Fruit fly (Drosophila melanogaster) whole organism, adult: ENCODE data around the gene CG6839.

Experiments
- CG11617 ChIP-seq: fragments of 200-800 bp; sonication (Bioruptor generic); optimal IDR thresholded peaks from 2 replicates; lab custom pipeline; 2017; ENCODE audit warnings: mild to moderate bottlenecking, missing biosample characterization, missing genetic modification reagents, missing genetic modification characterization
- CG14711 ChIP-seq: fragments of 200-800 bp; sonication (Bioruptor generic); optimal IDR thresholded peaks from 2 replicates; lab custom pipeline; 2018; ENCODE audit warnings: missing biosample characterization, mild to moderate bottlenecking, missing genetic modification characterization, moderate library complexity
- CG1620 ChIP-seq: fragments of 200-800 bp; sonication (Bioruptor generic); optimal IDR thresholded peaks from 2 replicates; lab custom pipeline; 2016; ENCODE audit warnings: missing biosample characterization, missing genetic modification characterization
- CG5204 ChIP-seq: fragments of 200-800 bp; sonication (Bioruptor generic); optimal IDR thresholded peaks from 2 replicates; lab custom pipeline; 2016; ENCODE audit warnings: missing biosample characterization, missing genetic modification characterization
- CG7045 ChIP-seq: fragments of 200-800 bp; sonication (Bioruptor generic); optimal IDR thresholded peaks from 2 replicates; lab custom pipeline; 2017; ENCODE audit warnings: missing biosample characterization, mild to moderate bottlenecking, missing genetic modification characterization
- CG7101 ChIP-seq: fragments of 200-800 bp; sonication (Bioruptor generic); optimal IDR thresholded peaks from 2 replicates; lab custom pipeline; 2018; ENCODE audit warnings: missing biosample characterization, mild to moderate bottlenecking, missing genetic modification characterization, moderate library complexity
- Clk ChIP-seq: fragments of 200-800 bp; sonication (Bioruptor generic); optimal IDR thresholded peaks from 2 replicates; lab custom pipeline; 2017; ENCODE audit warnings: missing biosample characterization, missing genetic modification characterization
- Crg-1 ChIP-seq: fragments of 200-800 bp; sonication (Bioruptor generic); optimal IDR thresholded peaks from 2 replicates; lab custom pipeline; 2016; ENCODE audit warnings: missing biosample characterization, missing genetic modification characterization
- bab1 ChIP-seq: fragments of 200-800 bp; sonication (Bioruptor generic); optimal IDR thresholded peaks from 3 replicates; lab custom pipeline; 2019; ENCODE audit warnings: missing biosample characterization, mild to moderate bottlenecking, missing genetic modification characterization, moderate library complexity
- cnc ChIP-seq, 2 experiments: fragments of >200 bp; optimal IDR thresholded peaks; 2 replicates each; lab custom pipeline; 2017
- kay ChIP-seq: fragments of 200-800 bp; sonication (Bioruptor generic); peaks from one replicate; lab custom pipeline; 2016; ENCODE audit warnings: missing biosample characterization, missing genetic modification characterization, borderline replicate concordance
- ovo ChIP-seq: fragments of 200-800 bp; sonication (Bioruptor generic); optimal IDR thresholded peaks from 2 replicates; lab custom pipeline; 2016; ENCODE audit warnings: missing biosample characterization, missing genetic modification characterization
- pad ChIP-seq: fragments of 200-800 bp; sonication (Bioruptor generic); optimal IDR thresholded peaks from 3 replicates; lab custom pipeline; 2017; ENCODE audit warnings: missing biosample characterization, missing genetic modification characterization, mild to moderate bottlenecking, moderate library complexity, missing genetic modification reagents
- toe ChIP-seq: fragments of 200-800 bp; sonication (Bioruptor generic); optimal IDR thresholded peaks from 2 replicates; lab custom pipeline; 2016; ENCODE audit warnings: missing biosample characterization, missing genetic modification characterization

DNA sequence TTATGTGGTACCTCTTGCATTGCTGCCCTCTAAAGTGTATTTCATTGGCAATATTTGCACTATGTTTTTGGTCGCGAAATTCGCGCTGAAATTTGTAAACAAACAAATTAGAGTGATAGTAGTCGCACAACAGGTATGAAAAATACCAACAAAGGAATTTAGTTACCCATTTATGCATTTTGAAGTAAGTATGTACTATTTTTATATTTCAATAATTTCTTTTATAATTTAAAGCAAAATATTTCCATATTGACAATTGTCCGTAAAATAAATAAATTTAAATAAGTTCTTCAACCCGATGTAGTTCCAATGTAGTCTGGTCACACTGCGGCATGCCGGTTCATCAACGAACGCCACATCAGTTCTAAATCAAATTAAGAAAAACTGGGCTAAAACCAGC is 44.9 kb upstream of the CG6839 start, which contains the start of the genes Rad9 and Uggt:
- TF ChIP-seq Clk (GFP tag; lab: Kevin White, UChicago) (no peak), CG1620 (no peak), kay (GFP tag; lab: Kevin White, UChicago) (no peak), cnc (optimal IDR thresholded peaks at IDR 0.05; lab: Kevin White, UChicago) (no peak), CG7101 (peak; percentile 30), CG5204 (GFP tag; lab: Kevin White, UChicago) (no peak), ovo (GFP tag; lab: Kevin White, UChicago) (no peak), CG14711 (peak; percentile 49), toe (no peak), Crg-1 (GFP tag; lab: Kevin White, UChicago) (no peak), pad (no peak), bab1 (GFP tag; lab: Kevin White, UChicago) (peak; percentile 30), CG11617 (GFP tag; lab: Kevin White, UChicago) (peak; percentile 37), CG7045 (GFP tag; lab: Kevin White, UChicago) (no peak)
